Worm (Caenorhabditis elegans) whole organism, mixed stage, embryonic: Measurements from ENCODE around the gene egl-21.

ENCODE experiments used
- M03D4.4 ChIP-seq: sonication (generic microtip); optimal IDR thresholded peaks from 2 replicates; lab custom pipeline; 2017; ENCODE audit warnings: mild to moderate bottlenecking, missing genetic modification characterization, missing compliant biosample characterization
- bed-3 ChIP-seq: fragments of 200-800 bp; sonication (Bioruptor generic); optimal IDR thresholded peaks from 3 replicates; lab custom pipeline; 2018; ENCODE audit warnings: mild to moderate bottlenecking, missing genetic modification characterization, moderate library complexity, missing compliant biosample characterization
- blmp-1 ChIP-seq: fragments of 150-350 bp; optimal IDR thresholded peaks from 2 replicates; lab custom pipeline; 2014; ENCODE audit warnings: missing biosample characterization, missing genetic modification characterization
- ceh-39 ChIP-seq: fragments of 150-350 bp; optimal IDR thresholded peaks from 2 replicates; lab custom pipeline; 2014; ENCODE audit warnings: missing biosample characterization, missing genetic modification characterization
- ceh-43 ChIP-seq: fragments of 200-800 bp; sonication (Bioruptor generic); optimal IDR thresholded peaks from 2 replicates; lab custom pipeline; 2018; ENCODE audit warnings: mild to moderate bottlenecking, missing genetic modification characterization, moderate library complexity, missing compliant biosample characterization
- ceh-83 ChIP-seq: fragments of 200-800 bp; sonication (Bioruptor generic); optimal IDR thresholded peaks from 2 replicates; lab custom pipeline; 2018; ENCODE audit warnings: mild to moderate bottlenecking, missing genetic modification characterization, missing compliant biosample characterization
- ces-1 ChIP-seq: fragments of 150-350 bp; optimal IDR thresholded peaks from 2 replicates; lab custom pipeline; 2014; ENCODE audit warnings: missing biosample characterization, missing genetic modification reagents, missing genetic modification characterization
- cnd-1 ChIP-seq: fragments of 200-800 bp; sonication (Bioruptor generic); optimal IDR thresholded peaks from 2 replicates; lab custom pipeline; 2018; ENCODE audit warnings: mild to moderate bottlenecking, missing genetic modification characterization, missing compliant biosample characterization
- drap-1 ChIP-seq: fragments of 200-800 bp; sonication (Bioruptor generic); optimal IDR thresholded peaks from 3 replicates; lab custom pipeline; 2018; ENCODE audit warnings: mild to moderate bottlenecking, missing genetic modification characterization, missing compliant biosample characterization
- elt-1 ChIP-seq: sonication (generic microtip); optimal IDR thresholded peaks from 2 replicates; lab custom pipeline; 2017; ENCODE audit warnings: missing genetic modification characterization, mild to moderate bottlenecking, missing compliant biosample characterization, antibody characterized with exemption, moderate library complexity, borderline replicate concordance; ENCODE audit not compliant: insufficient read depth
- elt-3 ChIP-seq: fragments of 150-350 bp; optimal IDR thresholded peaks from 2 replicates; lab custom pipeline; 2014; ENCODE audit warnings: missing biosample characterization, missing genetic modification characterization
- flh-1 ChIP-seq: fragments of 200-800 bp; sonication (Bioruptor generic); optimal IDR thresholded peaks from 2 replicates; lab custom pipeline; 2018; ENCODE audit warnings: mild to moderate bottlenecking, missing genetic modification characterization, moderate library complexity, missing compliant biosample characterization
- ham-2 ChIP-seq: fragments of 200-800 bp; sonication (Bioruptor generic); optimal IDR thresholded peaks from 2 replicates; lab custom pipeline; 2018; ENCODE audit warnings: mild to moderate bottlenecking, missing genetic modification characterization, missing compliant biosample characterization
- hlh-1 ChIP-seq: fragments of 150-350 bp; optimal IDR thresholded peaks from 2 replicates; lab custom pipeline; 2014; ENCODE audit warnings: missing biosample characterization, missing genetic modification reagents, missing genetic modification characterization
- lin-13 ChIP-seq: fragments of 150-350 bp; optimal IDR thresholded peaks from 2 replicates; lab custom pipeline; 2014; ENCODE audit warnings: missing biosample characterization, missing genetic modification characterization
- lin-32 ChIP-seq: fragments of 200-800 bp; sonication (Bioruptor generic); optimal IDR thresholded peaks from 2 replicates; lab custom pipeline; 2018; ENCODE audit warnings: mild to moderate bottlenecking, missing genetic modification characterization, missing compliant biosample characterization
- lsy-2 ChIP-seq: fragments of 150-350 bp; optimal IDR thresholded peaks from 2 replicates; lab custom pipeline; 2014; ENCODE audit warnings: missing biosample characterization, missing genetic modification characterization
- mab-5 ChIP-seq: fragments of 150-350 bp; optimal IDR thresholded peaks from 2 replicates; lab custom pipeline; 2014; ENCODE audit warnings: missing biosample characterization, missing genetic modification characterization
- mep-1 ChIP-seq: fragments of 150-350 bp; optimal IDR thresholded peaks from 2 replicates; lab custom pipeline; 2017; ENCODE audit warnings: missing biosample characterization, missing genetic modification reagents, missing genetic modification characterization, inconsistent platforms
- mls-2 ChIP-seq: sonication (generic microtip); optimal IDR thresholded peaks from 2 replicates; lab custom pipeline; 2016; ENCODE audit warnings: mild to moderate bottlenecking, missing genetic modification characterization, moderate library complexity, missing compliant biosample characterization
- nhr-12 ChIP-seq: fragments of 150-350 bp; optimal IDR thresholded peaks from 2 replicates; lab custom pipeline; 2014; ENCODE audit warnings: missing biosample characterization, missing genetic modification characterization
- nhr-2 ChIP-seq: fragments of 150-350 bp; optimal IDR thresholded peaks from 2 replicates; lab custom pipeline; 2014; ENCODE audit warnings: missing biosample characterization, missing genetic modification characterization
- nhr-237 ChIP-seq: fragments of 150-350 bp; optimal IDR thresholded peaks from 2 replicates; lab custom pipeline; 2014; ENCODE audit warnings: missing biosample characterization, missing genetic modification characterization
- nhr-28 ChIP-seq: fragments of 150-350 bp; optimal IDR thresholded peaks from 2 replicates; lab custom pipeline; 2014; ENCODE audit warnings: missing biosample characterization, missing genetic modification characterization
- nhr-76 ChIP-seq: sonication (generic microtip); optimal IDR thresholded peaks from 2 replicates; lab custom pipeline; 2017; ENCODE audit warnings: missing biosample characterization, missing genetic modification characterization
- pha-4 ChIP-seq: fragments of 150-350 bp; optimal IDR thresholded peaks from 2 replicates; lab custom pipeline; 2018; ENCODE audit warnings: missing biosample characterization, missing genetic modification reagents, missing genetic modification characterization
- sem-2 ChIP-seq: fragments of 200-800 bp; sonication (Bioruptor generic); optimal IDR thresholded peaks from 2 replicates; lab custom pipeline; 2018; ENCODE audit warnings: mild to moderate bottlenecking, missing genetic modification characterization, missing compliant biosample characterization
- snpc-4 ChIP-seq: fragments of 150-350 bp; optimal IDR thresholded peaks from 2 replicates; lab custom pipeline; 2014; ENCODE audit warnings: missing biosample characterization, missing genetic modification characterization
- sptf-1 ChIP-seq: sonication (generic microtip); optimal IDR thresholded peaks from 2 replicates; lab custom pipeline; 2017; ENCODE audit warnings: mild to moderate bottlenecking, missing genetic modification characterization, moderate library complexity, missing compliant biosample characterization
- tbx-8 ChIP-seq: fragments of 200-800 bp; sonication (Bioruptor generic); optimal IDR thresholded peaks from 2 replicates; lab custom pipeline; 2018; ENCODE audit warnings: mild to moderate bottlenecking, missing genetic modification characterization, moderate library complexity, missing compliant biosample characterization
- unc-120 ChIP-seq: sonication (generic microtip); optimal IDR thresholded peaks from 2 replicates; lab custom pipeline; 2017; ENCODE audit warnings: missing genetic modification characterization, missing compliant biosample characterization; ENCODE audit not compliant: poor library complexity, severe bottlenecking
- unc-39 ChIP-seq: fragments of 150-350 bp; optimal IDR thresholded peaks from 2 replicates; lab custom pipeline; 2014; ENCODE audit warnings: missing biosample characterization, missing genetic modification characterization
- unc-62 ChIP-seq: fragments of 150-350 bp; optimal IDR thresholded peaks from 2 replicates; lab custom pipeline; 2014; ENCODE audit warnings: missing biosample characterization, missing genetic modification reagents, missing genetic modification characterization
- zip-8 ChIP-seq: fragments of 150-350 bp; optimal IDR thresholded peaks from 2 replicates; lab custom pipeline; 2014; ENCODE audit warnings: missing biosample characterization, missing genetic modification characterization
- ztf-11 ChIP-seq: fragments of 150-350 bp; optimal IDR thresholded peaks from 2 replicates; lab custom pipeline; 2014; ENCODE audit warnings: missing biosample characterization, missing genetic modification characterization

The egl-21 gene

DNA sequence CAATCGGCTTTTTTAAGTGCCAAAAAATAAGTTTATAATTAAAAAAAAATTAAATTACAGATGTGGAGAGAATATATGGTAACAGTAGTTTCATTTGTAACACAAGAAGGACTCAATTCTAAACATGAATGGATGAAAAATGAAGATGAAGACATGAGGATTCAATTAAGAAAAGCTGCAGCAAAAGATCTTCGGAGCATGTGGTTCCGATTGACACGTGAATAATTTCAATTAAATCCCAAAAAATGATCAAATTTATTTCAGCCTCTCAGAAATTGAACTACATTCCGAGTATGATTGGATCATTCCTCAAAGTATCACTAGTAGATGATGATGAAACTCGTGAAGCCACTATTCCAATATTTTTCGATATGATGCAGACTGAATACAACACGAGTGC lies 7.8 kb upstream of the egl-21 start:
- no peak for TF ChIP-seq lsy-2 (tag; lab: Kevin White, UChicago)
- TF ChIP-seq ces-1 (GFP tag; lab: Kevin White, UChicago) = no peak
- no peak for TF ChIP-seq mab-5 (tag; lab: Kevin White, UChicago)
- no peak for TF ChIP-seq tbx-8
- TF ChIP-seq unc-39 (tag; lab: Kevin White, UChicago) = no peak
- no peak for TF ChIP-seq sem-2
- TF ChIP-seq nhr-2 = no peak
- no peak for TF ChIP-seq unc-120 (tag; lab: Kevin White, UChicago)
- no peak for TF ChIP-seq ceh-39 (tag; lab: Kevin White, UChicago)
- TF ChIP-seq ham-2 (GFP tag; lab: Kevin White, UChicago) = no peak

DNA sequence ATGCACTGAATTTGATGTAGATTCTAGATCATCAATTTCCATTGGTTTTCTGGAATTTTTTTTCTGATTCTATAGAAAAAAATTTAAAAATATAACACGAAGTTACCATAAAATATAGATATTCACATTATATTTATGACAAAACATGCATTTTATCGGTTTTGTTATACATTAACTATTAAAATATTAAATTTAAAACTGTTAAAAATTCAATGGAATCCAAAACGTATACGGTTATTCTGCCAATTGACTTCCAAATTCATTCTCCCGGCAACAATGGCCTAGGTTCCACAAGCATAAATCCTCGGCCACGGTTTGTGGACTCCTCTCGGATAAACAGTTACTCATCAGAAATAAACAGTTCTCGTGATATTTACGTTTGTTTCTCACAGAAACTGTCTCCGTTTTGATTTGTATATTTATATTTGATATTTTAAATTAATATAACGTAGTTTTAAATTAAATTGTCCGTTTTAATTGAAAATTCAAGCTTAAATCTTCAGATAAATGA lies 2.0 kb upstream of the egl-21 start, which contains the start of the genes F01D4.5 and ced-5:
F01D4.5 (minus strand) TSS at position 51 of the 511 bp plus-strand sequence.
ced-5 (plus strand) TSS at position 504 of the 511 bp plus-strand sequence.
- peak; percentile 22 for TF ChIP-seq M03D4.4 (tag; lab: Kevin White, UChicago)
- TF ChIP-seq snpc-4 (tag; lab: Kevin White, UChicago) = no peak
- TF ChIP-seq ceh-39 (tag; lab: Kevin White, UChicago) = no peak
- peak; percentile 36 for TF ChIP-seq cnd-1 (tag; lab: Kevin White, UChicago)
- TF ChIP-seq ceh-83 (GFP tag; lab: Kevin White, UChicago) = no peak
- no peak for TF ChIP-seq nhr-2
- TF ChIP-seq mls-2 (tag; lab: Kevin White, UChicago) = no peak
- TF ChIP-seq sptf-1 (tag; lab: Kevin White, UChicago) = peak; percentile 54
- no peak for TF ChIP-seq bed-3 (GFP tag; lab: Kevin White, UChicago)
- no peak for TF ChIP-seq zip-8 (tag; lab: Kevin White, UChicago)
- no peak for TF ChIP-seq mab-5 (tag; lab: Kevin White, UChicago)
- TF ChIP-seq elt-3 = no peak
- TF ChIP-seq nhr-237 (tag; lab: Kevin White, UChicago) = no peak
- no peak for TF ChIP-seq sem-2
- peak; percentile 39 for TF ChIP-seq ces-1 (GFP tag; lab: Kevin White, UChicago)
- TF ChIP-seq ceh-43 (GFP tag; lab: Kevin White, UChicago) = no peak
- no peak for TF ChIP-seq lsy-2 (tag; lab: Kevin White, UChicago)
- no peak for TF ChIP-seq ztf-11 (tag; lab: Kevin White, UChicago)
- no peak for TF ChIP-seq unc-120 (tag; lab: Kevin White, UChicago)
- TF ChIP-seq nhr-12 = no peak
- no peak for TF ChIP-seq ham-2 (GFP tag; lab: Kevin White, UChicago)
- TF ChIP-seq unc-62 (GFP tag; lab: Kevin White, UChicago) = no peak
- TF ChIP-seq drap-1 = no peak
- TF ChIP-seq elt-1 = no peak
- no peak for TF ChIP-seq flh-1 (GFP tag; lab: Kevin White, UChicago)
- no peak for TF ChIP-seq nhr-76
- no peak for TF ChIP-seq tbx-8
- no peak for TF ChIP-seq nhr-28 (tag; lab: Kevin White, UChicago)
- no peak for TF ChIP-seq unc-39 (tag; lab: Kevin White, UChicago)
- TF ChIP-seq lin-32 = no peak
- TF ChIP-seq hlh-1 (tag; lab: Kevin White, UChicago) = no peak
- peak; percentile 25 for TF ChIP-seq pha-4 (tag; lab: Kevin White, UChicago)
- peak; percentile 33 for TF ChIP-seq lin-13 (tag; lab: Kevin White, UChicago)
- no peak for TF ChIP-seq blmp-1
- TF ChIP-seq mep-1 (tag; lab: Kevin White, UChicago) = peak; percentile 24

DNA sequence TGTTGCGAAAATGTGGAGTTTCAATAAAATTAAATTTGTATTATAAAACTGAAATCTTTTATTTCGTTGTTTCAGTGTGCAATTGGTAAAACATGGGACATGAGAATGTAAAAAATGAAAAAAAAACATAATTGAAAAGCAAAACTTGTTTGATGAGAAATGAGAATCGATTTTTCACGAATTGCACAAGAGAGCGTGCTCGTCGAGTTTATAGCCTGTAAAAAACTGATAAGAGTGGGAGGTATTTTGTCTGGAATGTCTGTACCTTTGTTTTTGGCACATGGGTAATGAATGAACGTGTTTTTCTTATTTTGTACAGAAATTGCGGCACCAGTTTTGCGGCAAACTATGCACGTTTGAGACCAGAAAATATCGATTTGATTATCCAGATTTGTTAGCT lies 941 bp upstream of the egl-21 start:
- TF ChIP-seq nhr-12 (no peak), sptf-1 (tag; lab: Kevin White, UChicago) (no peak), elt-3 (no peak), bed-3 (GFP tag; lab: Kevin White, UChicago) (no peak), flh-1 (GFP tag; lab: Kevin White, UChicago) (no peak), M03D4.4 (tag; lab: Kevin White, UChicago) (no peak), lsy-2 (tag; lab: Kevin White, UChicago) (no peak)
